Worm (Caenorhabditis elegans) whole organism, mixed stage, embryonic: Measurements from ENCODE around the gene acl-3.

Experiments
- blmp-1 ChIP-seq: fragments of 150-350 bp; optimal IDR thresholded peaks from 2 replicates; lab custom pipeline; 2014; ENCODE audit warnings: missing biosample characterization, missing genetic modification characterization
- lsy-2 ChIP-seq: fragments of 150-350 bp; optimal IDR thresholded peaks from 2 replicates; lab custom pipeline; 2014; ENCODE audit warnings: missing biosample characterization, missing genetic modification characterization
- nhr-12 ChIP-seq: fragments of 150-350 bp; optimal IDR thresholded peaks from 2 replicates; lab custom pipeline; 2014; ENCODE audit warnings: missing biosample characterization, missing genetic modification characterization
- nhr-28 ChIP-seq: fragments of 150-350 bp; optimal IDR thresholded peaks from 2 replicates; lab custom pipeline; 2014; ENCODE audit warnings: missing biosample characterization, missing genetic modification characterization
- nhr-76 ChIP-seq: sonication (generic microtip); optimal IDR thresholded peaks from 2 replicates; lab custom pipeline; 2017; ENCODE audit warnings: missing biosample characterization, missing genetic modification characterization
- sem-2 ChIP-seq: fragments of 200-800 bp; sonication (Bioruptor generic); optimal IDR thresholded peaks from 2 replicates; lab custom pipeline; 2018; ENCODE audit warnings: mild to moderate bottlenecking, missing genetic modification characterization, missing compliant biosample characterization
- snpc-4 ChIP-seq: fragments of 150-350 bp; optimal IDR thresholded peaks from 2 replicates; lab custom pipeline; 2014; ENCODE audit warnings: missing biosample characterization, missing genetic modification characterization
- sptf-1 ChIP-seq: sonication (generic microtip); optimal IDR thresholded peaks from 2 replicates; lab custom pipeline; 2017; ENCODE audit warnings: mild to moderate bottlenecking, missing genetic modification characterization, moderate library complexity, missing compliant biosample characterization
- tbx-8 ChIP-seq: fragments of 200-800 bp; sonication (Bioruptor generic); optimal IDR thresholded peaks from 2 replicates; lab custom pipeline; 2018; ENCODE audit warnings: mild to moderate bottlenecking, missing genetic modification characterization, moderate library complexity, missing compliant biosample characterization
- unc-62 ChIP-seq: fragments of 150-350 bp; optimal IDR thresholded peaks from 2 replicates; lab custom pipeline; 2014; ENCODE audit warnings: missing biosample characterization, missing genetic modification reagents, missing genetic modification characterization
- ztf-11 ChIP-seq: fragments of 150-350 bp; optimal IDR thresholded peaks from 2 replicates; lab custom pipeline; 2014; ENCODE audit warnings: missing biosample characterization, missing genetic modification characterization

- TF ChIP-seq unc-62 (no peak), snpc-4 (tag; lab: Kevin White, UChicago) (no peak), tbx-8 (GFP tag; lab: Kevin White, UChicago) (no peak), ztf-11 (tag; lab: Kevin White, UChicago) (no peak), lsy-2 (tag; lab: Kevin White, UChicago) (no peak), nhr-12 (no peak), nhr-76 (tag; lab: Kevin White, UChicago) (no peak), blmp-1 (tag; lab: Kevin White, UChicago) (no peak), nhr-28 (tag; lab: Kevin White, UChicago) (no peak), sptf-1 (tag; lab: Kevin White, UChicago) (no peak), sem-2 (no peak)
Observed at ce11 chrIV:11681905-11682304, 30.1 kb upstream of the acl-3 start, which contains the start of gene ZK792.4.
